Worm (Caenorhabditis elegans) whole organism, late embryonic: ENCODE results near the gene M142.8.

Source experiments
- dve-1 ChIP-seq: sonication (generic microtip); optimal IDR thresholded peaks from 2 replicates; lab custom pipeline; 2017; ENCODE audit warnings: antibody characterized with exemption, mild to moderate bottlenecking, missing genetic modification characterization, missing compliant biosample characterization
- elt-2 ChIP-seq: sonication (generic microtip); optimal IDR thresholded peaks from 2 replicates; lab custom pipeline; 2016; ENCODE audit warnings: missing genetic modification reagents, missing genetic modification characterization, missing compliant biosample characterization
- fkh-10 ChIP-seq: fragments of 150-350 bp; optimal IDR thresholded peaks from 2 replicates; lab custom pipeline; 2014; ENCODE audit warnings: missing biosample characterization, missing genetic modification reagents, missing genetic modification characterization
- hlh-30 ChIP-seq: sonication (generic microtip); optimal IDR thresholded peaks from 2 replicates; lab custom pipeline; 2017; ENCODE audit warnings: antibody characterized with exemption, missing genetic modification characterization, missing compliant biosample characterization; ENCODE audit not compliant: insufficient read depth
- madf-2 ChIP-seq: sonication (generic microtip); optimal IDR thresholded peaks from 2 replicates; lab custom pipeline; 2017; ENCODE audit warnings: missing genetic modification characterization, missing compliant biosample characterization
- pag-3 ChIP-seq: sonication (generic microtip); optimal IDR thresholded peaks from 2 replicates; lab custom pipeline; 2016; ENCODE audit warnings: missing compliant biosample characterization, missing genetic modification characterization, borderline replicate concordance
- pat-9 ChIP-seq: fragments of 200-800 bp; sonication (Bioruptor generic); optimal IDR thresholded peaks from 2 replicates; lab custom pipeline; 2018; ENCODE audit warnings: mild to moderate bottlenecking, missing genetic modification characterization, moderate library complexity, missing compliant biosample characterization
- pha-4 ChIP-seq: fragments of 150-350 bp; optimal IDR thresholded peaks from 2 replicates; lab custom pipeline; 2018; ENCODE audit warnings: missing biosample characterization, missing genetic modification reagents, missing genetic modification characterization
- rnt-1 ChIP-seq: sonication (generic microtip); optimal IDR thresholded peaks from 2 replicates; lab custom pipeline; 2016; ENCODE audit warnings: missing genetic modification characterization, missing compliant biosample characterization
- unc-86 ChIP-seq: sonication (generic microtip); optimal IDR thresholded peaks from 2 replicates; lab custom pipeline; 2016; ENCODE audit warnings: missing genetic modification characterization, missing compliant biosample characterization

- TF ChIP-seq fkh-10 (GFP tag; lab: Kevin White, UChicago) = no peak
- no peak for TF ChIP-seq unc-86 (tag; lab: Kevin White, UChicago)
- TF ChIP-seq madf-2 (tag; lab: Kevin White, UChicago) = no peak
- TF ChIP-seq elt-2 (tag; lab: Kevin White, UChicago) = no peak
- no peak for TF ChIP-seq rnt-1 (tag; lab: Kevin White, UChicago)
- TF ChIP-seq pha-4 (tag; lab: Kevin White, UChicago) = no peak
- no peak for TF ChIP-seq dve-1 (tag; lab: Kevin White, UChicago)
- no peak for TF ChIP-seq pat-9 (tag; lab: Kevin White, UChicago)
- no peak for TF ChIP-seq pag-3 (tag; lab: Kevin White, UChicago)
- TF ChIP-seq hlh-30 (tag; lab: Kevin White, UChicago) = no peak
Measured at ce11 chrIII:10903009-10903609, 30.3 kb upstream of the M142.8 start.
